Worm (Caenorhabditis elegans) whole organism, young adult: ENCODE data around the gene Y54G2A.40.
A peak's percentile ranks its signal among the peaks of the same experiment; 100 is the strongest.

Experiments used
- B0261.1 ChIP-seq: sonication (generic microtip); optimal IDR thresholded peaks from 2 replicates; lab custom pipeline; 2016; ENCODE audit warnings: mild to moderate bottlenecking, missing genetic modification characterization, moderate library complexity, missing compliant biosample characterization
- C17E4.6 ChIP-seq: fragments of 200-800 bp; sonication (Bioruptor generic); IDR thresholded peaks from 2 replicates; pipeline ENCODE4 v1.3.6; 2022; ENCODE audit warnings: missing genetic modification reagents, missing genetic modification characterization, missing compliant biosample characterization
- D2030.7 ChIP-seq: fragments of 200-800 bp; sonication (Bioruptor generic); IDR thresholded peaks from 2 replicates; pipeline ENCODE4 v1.3.6; 2022; ENCODE audit warnings: missing genetic modification reagents, missing genetic modification characterization, missing compliant biosample characterization
- F33H1.4 ChIP-seq: fragments of 200-800 bp; sonication (Bioruptor generic); IDR thresholded peaks from 2 replicates; pipeline ENCODE4 v1.3.6; 2022; ENCODE audit warnings: missing genetic modification reagents, missing genetic modification characterization, missing compliant biosample characterization
- F39B2.1 ChIP-seq: fragments of 200-800 bp; sonication (Bioruptor generic); IDR thresholded peaks from 2 replicates; pipeline ENCODE4 v1.3.6; 2022; ENCODE audit warnings: missing genetic modification reagents, missing genetic modification characterization, missing compliant biosample characterization
- F49E8.2 ChIP-seq: sonication (generic microtip); optimal IDR thresholded peaks from 3 replicates; lab custom pipeline; 2017; ENCODE audit warnings: missing genetic modification characterization, mild to moderate bottlenecking, missing compliant biosample characterization, antibody characterized with exemption, moderate library complexity; ENCODE audit not compliant: insufficient read depth
- F52B5.7 ChIP-seq: sonication (generic microtip); optimal IDR thresholded peaks from 2 replicates; lab custom pipeline; 2016; ENCODE audit warnings: mild to moderate bottlenecking, missing genetic modification characterization, missing compliant biosample characterization
- F57C9.4 ChIP-seq: sonication (generic microtip); optimal IDR thresholded peaks from 2 replicates; lab custom pipeline; 2017; ENCODE audit warnings: mild to moderate bottlenecking, missing genetic modification characterization, missing compliant biosample characterization
- T07F8.4 ChIP-seq: sonication (generic microtip); optimal IDR thresholded peaks from 2 replicates; lab custom pipeline; 2016; ENCODE audit warnings: mild to moderate bottlenecking, missing genetic modification characterization, moderate library complexity, missing compliant biosample characterization
- Y67H2A.10 ChIP-seq: fragments of 200-800 bp; sonication (Bioruptor generic); conservative IDR thresholded peaks from 2 replicates; pipeline ENCODE4 v1.3.6; 2022; ENCODE audit warnings: missing genetic modification reagents, missing genetic modification characterization, missing compliant biosample characterization
- attf-3 ChIP-seq: fragments of 200-800 bp; sonication (Bioruptor generic); conservative IDR thresholded peaks from 2 replicates; pipeline ENCODE4 v1.3.6; 2022; ENCODE audit warnings: missing genetic modification reagents, missing genetic modification characterization, missing compliant biosample characterization
- attf-5 ChIP-seq: fragments of 200-800 bp; sonication (Bioruptor generic); optimal IDR thresholded peaks from 2 replicates; lab custom pipeline; 2018; ENCODE audit warnings: mild to moderate bottlenecking, missing genetic modification characterization, missing compliant biosample characterization
- bed-1 ChIP-seq: fragments of 200-800 bp; sonication (Bioruptor generic); IDR thresholded peaks from 2 replicates; pipeline ENCODE4 v1.3.6; 2022; ENCODE audit warnings: missing genetic modification reagents, missing genetic modification characterization, missing compliant biosample characterization
- ccch-3 ChIP-seq: fragments of 200-800 bp; sonication (Bioruptor generic); optimal IDR thresholded peaks from 2 replicates; lab custom pipeline; 2018; ENCODE audit warnings: mild to moderate bottlenecking, missing genetic modification characterization, missing compliant biosample characterization
- ceh-27 ChIP-seq: fragments of 200-800 bp; sonication (Bioruptor generic); optimal IDR thresholded peaks from 2 replicates; lab custom pipeline; 2018; ENCODE audit warnings: mild to moderate bottlenecking, missing genetic modification characterization, moderate library complexity, missing compliant biosample characterization
- ceh-91 ChIP-seq: fragments of 200-800 bp; sonication (Bioruptor generic); IDR thresholded peaks from 2 replicates; pipeline ENCODE4 v1.3.6; 2022; ENCODE audit warnings: missing genetic modification reagents, missing genetic modification characterization, missing compliant biosample characterization
- chd-7 ChIP-seq: sonication (generic microtip); optimal IDR thresholded peaks from 2 replicates; lab custom pipeline; 2016; ENCODE audit warnings: mild to moderate bottlenecking, missing genetic modification characterization, moderate library complexity, missing compliant biosample characterization
- efl-1 ChIP-seq: fragments of 150-350 bp; optimal IDR thresholded peaks from 2 replicates; lab custom pipeline; 2014; ENCODE audit warnings: missing biosample characterization, missing genetic modification reagents, missing genetic modification characterization
- fkh-3 ChIP-seq: sonication (generic microtip); optimal IDR thresholded peaks from 2 replicates; lab custom pipeline; 2016; ENCODE audit warnings: mild to moderate bottlenecking, missing genetic modification characterization, missing compliant biosample characterization
- gei-17 ChIP-seq: fragments of 200-800 bp; sonication (Bioruptor generic); optimal IDR thresholded peaks from 2 replicates; lab custom pipeline; 2018; ENCODE audit warnings: mild to moderate bottlenecking, missing genetic modification characterization, missing compliant biosample characterization
- him-1 ChIP-seq: sonication (generic microtip); optimal IDR thresholded peaks from 2 replicates; lab custom pipeline; 2016; ENCODE audit warnings: missing genotype, missing genetic modification reagents, missing genetic modification characterization, missing compliant biosample characterization
- hlh-12 ChIP-seq: sonication (generic microtip); optimal IDR thresholded peaks from 2 replicates; lab custom pipeline; 2016; ENCODE audit warnings: missing genetic modification characterization, missing compliant biosample characterization
- hmg-1.2 ChIP-seq: fragments of 200-800 bp; sonication (Bioruptor generic); IDR thresholded peaks from 2 replicates; pipeline ENCODE4 v1.3.6; 2022; ENCODE audit warnings: missing genetic modification reagents, missing genetic modification characterization, missing compliant biosample characterization
- hmg-20 ChIP-seq: fragments of 200-800 bp; sonication (Bioruptor generic); IDR thresholded peaks from 2 replicates; pipeline ENCODE4 v1.3.6; 2022; ENCODE audit warnings: missing genetic modification reagents, missing genetic modification characterization, missing compliant biosample characterization
- lag-1 ChIP-seq: fragments of 200-800 bp; sonication (Bioruptor generic); IDR thresholded peaks from 2 replicates; pipeline ENCODE4 v1.3.6; 2022; ENCODE audit warnings: missing genetic modification reagents, missing genetic modification characterization, missing compliant biosample characterization
- lin-26 ChIP-seq: fragments of 200-800 bp; sonication (Bioruptor generic); IDR thresholded peaks from 2 replicates; pipeline ENCODE4 v1.3.6; 2022; ENCODE audit warnings: missing genetic modification reagents, missing genetic modification characterization, missing compliant biosample characterization
- lsl-1 ChIP-seq: fragments of 200-800 bp; sonication (Bioruptor generic); optimal IDR thresholded peaks from 2 replicates; lab custom pipeline; 2018; ENCODE audit warnings: mild to moderate bottlenecking, missing genetic modification characterization, moderate library complexity, missing compliant biosample characterization
- mcd-1 ChIP-seq: fragments of 200-800 bp; sonication (Bioruptor generic); IDR thresholded peaks from 2 replicates; pipeline ENCODE4 v1.3.6; 2022; ENCODE audit warnings: missing genetic modification reagents, missing genetic modification characterization, missing compliant biosample characterization
- mxl-1 ChIP-seq: sonication (generic microtip); optimal IDR thresholded peaks from 2 replicates; lab custom pipeline; 2016; ENCODE audit warnings: missing genetic modification characterization, missing compliant biosample characterization
- nhr-80 ChIP-seq: sonication (generic microtip); optimal IDR thresholded peaks from 2 replicates; lab custom pipeline; 2016; ENCODE audit warnings: missing genetic modification characterization, missing compliant biosample characterization
- nhr-90 ChIP-seq: sonication (generic microtip); optimal IDR thresholded peaks from 2 replicates; lab custom pipeline; 2016; ENCODE audit warnings: missing genotype, mild to moderate bottlenecking, missing genetic modification characterization, missing compliant biosample characterization
- pbrm-1 ChIP-seq: fragments of 200-800 bp; sonication (Bioruptor generic); IDR thresholded peaks from 2 replicates; pipeline ENCODE4 v1.3.6; 2022; ENCODE audit warnings: missing genetic modification reagents, missing genetic modification characterization, missing compliant biosample characterization
- pha-4 ChIP-seq: fragments of 150-350 bp; sonication (generic microtip); optimal IDR thresholded peaks from 2 replicates; lab custom pipeline; 2014; ENCODE audit warnings: missing biosample characterization, missing genetic modification reagents, missing genetic modification characterization
- repo-1 ChIP-seq: sonication (generic microtip); optimal IDR thresholded peaks from 2 replicates; lab custom pipeline; 2017; ENCODE audit warnings: mild to moderate bottlenecking, missing genetic modification characterization, missing compliant biosample characterization
- rpc-1 ChIP-seq, 2 experiments: fragments of 150-350 bp in 1 of 2; sonication (generic microtip) in 1 of 2; optimal IDR thresholded peaks; 2 replicates each; lab custom pipeline; 2014 to 2018; ENCODE audit warnings: missing biosample characterization in 1 of 2, missing genetic modification characterization in 1 of 2, missing genetic modification reagents in 1 of 2, missing genotype in 1 of 2
- snpc-3.4 ChIP-seq: sonication (generic microtip); optimal IDR thresholded peaks from 2 replicates; lab custom pipeline; 2017; ENCODE audit warnings: missing genetic modification characterization, mild to moderate bottlenecking, missing compliant biosample characterization, antibody characterized with exemption, moderate library complexity, missing genotype, missing genetic modification reagents
- somi-1 ChIP-seq: fragments of 200-800 bp; sonication (Bioruptor generic); optimal IDR thresholded peaks from 2 replicates; lab custom pipeline; 2018; ENCODE audit warnings: mild to moderate bottlenecking, missing genetic modification characterization, missing compliant biosample characterization
- tbp1 ChIP-seq: fragments of 200-800 bp; sonication (Bioruptor generic); optimal IDR thresholded peaks from 2 replicates; lab custom pipeline; 2018; ENCODE audit warnings: mild to moderate bottlenecking, missing genetic modification characterization, missing compliant biosample characterization
- zfh-2 ChIP-seq: fragments of 200-800 bp; sonication (Bioruptor generic); conservative IDR thresholded peaks from 2 replicates; pipeline ENCODE4 v1.3.6; 2022; ENCODE audit warnings: missing genetic modification reagents, missing genetic modification characterization, missing compliant biosample characterization
- ztf-18 ChIP-seq: sonication (generic microtip); optimal IDR thresholded peaks from 2 replicates; lab custom pipeline; 2016; ENCODE audit warnings: missing genotype, mild to moderate bottlenecking, missing genetic modification characterization, missing compliant biosample characterization
- ztf-25 ChIP-seq: fragments of 200-800 bp; sonication (Bioruptor generic); IDR thresholded peaks from 2 replicates; pipeline ENCODE4 v1.3.6; 2022; ENCODE audit warnings: missing genetic modification reagents, missing genetic modification characterization, missing compliant biosample characterization

The Y54G2A.40 gene

ce11 chrIV:2846264-2846663 lies at the start of gene Y54G2A.40:
Y54G2A.40 (plus strand) TSS chrIV:2846476.
- TF ChIP-seq zfh-2 = no peak
- no peak for TF ChIP-seq hmg-20 (GFP tag; lab: Robert Waterston, UW)
- no peak for TF ChIP-seq ceh-91 (GFP tag; lab: Robert Waterston, UW)
- TF ChIP-seq D2030.7 (GFP tag; lab: Robert Waterston, UW) = no peak
- TF ChIP-seq attf-5 (GFP tag; lab: Kevin White, UChicago) = peak; percentile 55
- TF ChIP-seq nhr-90 (tag; lab: Kevin White, UChicago) = no peak
- TF ChIP-seq efl-1 (GFP tag; lab: Kevin White, UChicago) = no peak
- TF ChIP-seq hlh-12 (tag; lab: Kevin White, UChicago) = no peak
- no peak for TF ChIP-seq lin-26 (GFP tag; lab: Robert Waterston, UW)
- peak; percentile 6 for TF ChIP-seq nhr-80
- TF ChIP-seq hmg-1.2 = peak; percentile 58
- no peak for TF ChIP-seq pha-4 (tag; lab: Kevin White, UChicago)

ce11 chrIV:2798339-2798738 lies 47.9 kb upstream of the Y54G2A.40 start, which contains the start of gene Y54G2A.52:
Y54G2A.52 (minus strand) TSS chrIV:2798686.
- TF ChIP-seq repo-1 (no peak), nhr-80 (peak; percentile 63)

- no peak for TF ChIP-seq bed-1 (GFP tag; lab: Robert Waterston, UW)
- no peak for TF ChIP-seq C17E4.6 (GFP tag; lab: Robert Waterston, UW)
- TF ChIP-seq somi-1 (GFP tag; lab: Kevin White, UChicago) = no peak
- TF ChIP-seq gei-17 = no peak
- TF ChIP-seq lag-1 (GFP tag; lab: Robert Waterston, UW) = no peak
- no peak for TF ChIP-seq attf-3 (GFP tag; lab: Robert Waterston, UW)
- no peak for TF ChIP-seq B0261.1 (tag; lab: Kevin White, UChicago)
- TF ChIP-seq F57C9.4 (tag; lab: Kevin White, UChicago) = no peak
- no peak for TF ChIP-seq fkh-3
- TF ChIP-seq ccch-3 (GFP tag; lab: Kevin White, UChicago) = no peak
- no peak for TF ChIP-seq ztf-25 (GFP tag; lab: Robert Waterston, UW)
- TF ChIP-seq lsl-1 (GFP tag; lab: Kevin White, UChicago) = no peak
- no peak for TF ChIP-seq hmg-1.2
- no peak for TF ChIP-seq Y67H2A.10 (GFP tag; lab: Robert Waterston, UW)
- TF ChIP-seq, all 124 proteins: peak for 0
Observed at ce11 chrIV:2799389-2799788, 46.9 kb upstream of the Y54G2A.40 start, which contains the start of gene Y54G2A.10. Y54G2A.10 (plus strand) TSS chrIV:2799689.

DNA sequence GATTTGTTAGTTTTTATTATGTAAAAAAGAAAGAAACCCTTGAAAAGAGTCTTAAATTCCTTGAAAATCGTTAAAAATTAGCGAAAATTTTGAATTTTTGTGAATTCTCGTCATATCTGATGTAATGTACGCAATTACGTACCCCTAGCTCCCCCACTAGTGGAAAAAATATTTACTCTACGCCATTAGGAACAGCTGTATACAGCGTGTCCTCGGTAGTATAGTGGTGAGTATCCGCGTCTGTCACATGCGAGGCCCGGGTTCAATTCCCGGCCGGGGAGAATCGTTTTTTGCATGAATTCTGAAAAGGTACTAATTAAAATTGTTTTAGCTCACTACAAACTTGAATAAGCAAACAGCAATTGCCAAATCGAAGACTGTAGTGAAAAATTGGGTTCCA lies 46.4 kb upstream of the Y54G2A.40 start:
- 0 out of 2 replicates have a peak, but pooled peaks have one; percentile 19 for TF ChIP-seq ztf-25 (GFP tag; lab: Robert Waterston, UW)
- no peak for TF ChIP-seq D2030.7 (GFP tag; lab: Robert Waterston, UW)
- TF ChIP-seq rpc-1 (optimal IDR thresholded peaks at IDR 0.05; lab: Kevin White, UChicago) = peak; percentile 22
- peak; percentile 60 for TF ChIP-seq rpc-1 (tag; optimal IDR thresholded peaks at IDR 0.05; lab: Kevin White, UChicago)
- peak; percentile 79 for TF ChIP-seq tbp1 (GFP tag; lab: Kevin White, UChicago)

- TF ChIP-seq ztf-18 (tag; lab: Kevin White, UChicago) (peak; percentile 69), mcd-1 (GFP tag; lab: Robert Waterston, UW) (peak; percentile 49; the same call in 1 of the 2 replicates), chd-7 (tag; lab: Kevin White, UChicago) (peak; percentile 35), ceh-27 (GFP tag; lab: Kevin White, UChicago) (no peak), snpc-3.4 (tag; lab: Kevin White, UChicago) (peak; percentile 80), T07F8.4 (peak; percentile 1), D2030.7 (GFP tag; lab: Robert Waterston, UW) (peak; percentile 77), F52B5.7 (tag; lab: Kevin White, UChicago) (peak; percentile 17), lin-26 (GFP tag; lab: Robert Waterston, UW) (peak; percentile 83), mxl-1 (tag; lab: Kevin White, UChicago) (peak; percentile 56), F33H1.4 (GFP tag; lab: Robert Waterston, UW) (peak; percentile 38; the same call in 1 of the 2 replicates), F49E8.2 (peak; percentile 68), B0261.1 (tag; lab: Kevin White, UChicago) (peak; percentile 88), F39B2.1 (GFP tag; lab: Robert Waterston, UW) (no peak), pbrm-1 (GFP tag; lab: Robert Waterston, UW) (0 out of 2 replicates have a peak, but pooled peaks have one; percentile 46), him-1 (peak; percentile 46), ztf-25 (GFP tag; lab: Robert Waterston, UW) (peak; percentile 76; the same call in 1 of the 2 replicates)
Observed at ce11 chrIV:2801004-2801403, 45.3 kb upstream of the Y54G2A.40 start.
